Worm (Caenorhabditis elegans) whole organism, L1 larva: ENCODE measurements around the gene bmy-1.
A peak's percentile ranks its signal among the peaks of the same experiment; 100 is the strongest.

Experiments used
- C16A3.4 ChIP-seq: fragments of 150-350 bp; optimal IDR thresholded peaks from 2 replicates; lab custom pipeline; 2014; ENCODE audit warnings: missing biosample characterization, missing genetic modification characterization
- C34B4.2 ChIP-seq: sonication (generic microtip); optimal IDR thresholded peaks from 2 replicates; lab custom pipeline; 2017; ENCODE audit warnings: mild to moderate bottlenecking, missing genetic modification characterization, missing compliant biosample characterization
- F16B12.6 ChIP-seq: fragments of 150-350 bp; optimal IDR thresholded peaks from 2 replicates; lab custom pipeline; 2014; ENCODE audit warnings: missing biosample characterization, missing genetic modification characterization
- aha-1 ChIP-seq: fragments of 150-350 bp; optimal IDR thresholded peaks from 2 replicates; lab custom pipeline; 2014; ENCODE audit warnings: missing biosample characterization, missing genetic modification characterization
- alr-1 ChIP-seq: fragments of 200-800 bp; sonication (Bioruptor generic); optimal IDR thresholded peaks from 2 replicates; lab custom pipeline; 2018; ENCODE audit warnings: borderline replicate concordance, mild to moderate bottlenecking, missing genetic modification characterization, missing compliant biosample characterization
- aly-2 ChIP-seq: fragments of 150-350 bp; optimal IDR thresholded peaks from 2 replicates; lab custom pipeline; 2014; ENCODE audit warnings: missing biosample characterization, missing genetic modification characterization
- ama-1 ChIP-seq: fragments of 150-350 bp; optimal IDR thresholded peaks from 2 replicates; lab custom pipeline; 2014
- blmp-1 ChIP-seq: fragments of 150-350 bp; optimal IDR thresholded peaks from 2 replicates; lab custom pipeline; 2014; ENCODE audit warnings: missing biosample characterization, missing genetic modification characterization
- ceh-8 ChIP-seq: fragments of 200-800 bp; sonication (Bioruptor generic); optimal IDR thresholded peaks from 2 replicates; lab custom pipeline; 2018; ENCODE audit warnings: mild to moderate bottlenecking, missing genetic modification characterization, moderate library complexity, missing compliant biosample characterization
- ceh-88 ChIP-seq: fragments of 200-800 bp; sonication (Bioruptor generic); IDR thresholded peaks from 2 replicates; pipeline ENCODE4 v1.3.6; 2022; ENCODE audit warnings: missing genetic modification characterization, missing compliant biosample characterization
- ceh-90 ChIP-seq: sonication (generic microtip); optimal IDR thresholded peaks from 2 replicates; lab custom pipeline; 2016; ENCODE audit warnings: missing genetic modification characterization, missing compliant biosample characterization
- dpl-1 ChIP-seq, 3 experiments: fragments of 150-350 bp in 2 of 3; sonication (generic microtip) in 1 of 3; optimal IDR thresholded peaks; 2 replicates each; lab custom pipeline; 2014 to 2017; ENCODE audit warnings: missing biosample characterization in 3 of 3, missing genetic modification characterization in 3 of 3, missing genetic modification reagents in 3 of 3
- dsc-1 ChIP-seq: sonication (generic microtip); optimal IDR thresholded peaks from 2 replicates; lab custom pipeline; 2016; ENCODE audit warnings: mild to moderate bottlenecking, missing genetic modification characterization, missing compliant biosample characterization
- efl-1 ChIP-seq, 4 experiments: fragments of 150-350 bp; optimal IDR thresholded peaks in 3 of 4; peaks in 1 of 4; 1 replicate in 1 of 4; 2 replicates in 3 of 4; lab custom pipeline; 2014; ENCODE audit warnings: missing biosample characterization in 2 of 4, missing genetic modification characterization in 2 of 4, missing genetic modification reagents in 2 of 4
- fkh-10 ChIP-seq: sonication (generic microtip); optimal IDR thresholded peaks from 2 replicates; lab custom pipeline; 2017; ENCODE audit warnings: missing biosample characterization, missing genetic modification reagents, missing genetic modification characterization
- fkh-4 ChIP-seq: sonication (generic microtip); optimal IDR thresholded peaks from 2 replicates; lab custom pipeline; 2016; ENCODE audit warnings: missing compliant biosample characterization, missing genetic modification characterization, borderline replicate concordance
- fkh-8 ChIP-seq: sonication (generic microtip); optimal IDR thresholded peaks from 2 replicates; lab custom pipeline; 2016; ENCODE audit warnings: mild to moderate bottlenecking, missing genetic modification characterization, missing compliant biosample characterization
- hlh-17 ChIP-seq: fragments of 200-800 bp; sonication (Bioruptor generic); optimal IDR thresholded peaks from 2 replicates; lab custom pipeline; 2018; ENCODE audit warnings: missing genetic modification characterization, mild to moderate bottlenecking, missing compliant biosample characterization, moderate library complexity, borderline replicate concordance
- hlh-4 ChIP-seq: sonication (generic microtip); optimal IDR thresholded peaks from 2 replicates; lab custom pipeline; 2016; ENCODE audit warnings: mild to moderate bottlenecking, missing genetic modification characterization, missing compliant biosample characterization
- hpl-2 ChIP-seq: fragments of 150-350 bp; optimal IDR thresholded peaks from 2 replicates; lab custom pipeline; 2014; ENCODE audit warnings: missing biosample characterization, missing genetic modification reagents, missing genetic modification characterization
- isw-1 ChIP-seq: fragments of 200-800 bp; sonication (Bioruptor generic); IDR thresholded peaks from 2 replicates; pipeline ENCODE4 v1.3.6; 2022; ENCODE audit warnings: missing genetic modification characterization, missing compliant biosample characterization
- jun-1 ChIP-seq: fragments of 150-350 bp; optimal IDR thresholded peaks from 2 replicates; lab custom pipeline; 2014; ENCODE audit warnings: missing biosample characterization, missing genetic modification reagents, missing genetic modification characterization
- lin-13 ChIP-seq: fragments of 150-350 bp; optimal IDR thresholded peaks from 2 replicates; lab custom pipeline; 2014; ENCODE audit warnings: missing biosample characterization, missing genetic modification reagents, missing genetic modification characterization
- lin-14 ChIP-seq: fragments of 200-800 bp; sonication (Bioruptor generic); optimal IDR thresholded peaks from 2 replicates; lab custom pipeline; 2018; ENCODE audit warnings: mild to moderate bottlenecking, missing genetic modification characterization, moderate library complexity, missing compliant biosample characterization
- lin-15B ChIP-seq: fragments of 150-350 bp; sonication (generic microtip); optimal IDR thresholded peaks from 3 replicates; lab custom pipeline; 2014; ENCODE audit warnings: missing biosample characterization, missing genetic modification characterization
- lin-35 ChIP-seq, 2 experiments: fragments of 150-350 bp; optimal IDR thresholded peaks; 2 replicates each; lab custom pipeline; 2014; ENCODE audit warnings: missing biosample characterization in 2 of 2, missing genetic modification characterization in 2 of 2, missing genetic modification reagents in 2 of 2
- lin-39 ChIP-seq: fragments of 150-350 bp; optimal IDR thresholded peaks from 2 replicates; lab custom pipeline; 2014; ENCODE audit warnings: missing biosample characterization, missing genetic modification reagents, missing genetic modification characterization
- mab-9 ChIP-seq: fragments of 200-800 bp; sonication (Bioruptor generic); IDR thresholded peaks from 2 replicates; pipeline ENCODE4 v1.3.6; 2022; ENCODE audit warnings: missing genetic modification reagents, missing genetic modification characterization, missing compliant biosample characterization
- mdl-1 ChIP-seq, 2 experiments: fragments of 150-350 bp; optimal IDR thresholded peaks; 2 replicates each; lab custom pipeline; 2014 to 2017; ENCODE audit warnings: missing biosample characterization in 2 of 2, missing genetic modification characterization in 2 of 2, inconsistent platforms in 1 of 2
- mep-1 ChIP-seq: fragments of 150-350 bp; optimal IDR thresholded peaks from 2 replicates; lab custom pipeline; 2014; ENCODE audit warnings: missing biosample characterization, missing genetic modification characterization
- nhr-12 ChIP-seq: sonication (generic microtip); optimal IDR thresholded peaks from 2 replicates; lab custom pipeline; 2017; ENCODE audit warnings: missing biosample characterization, missing genetic modification characterization
- nhr-28 ChIP-seq: fragments of 150-350 bp; optimal IDR thresholded peaks from 2 replicates; lab custom pipeline; 2014; ENCODE audit warnings: missing biosample characterization, missing genetic modification characterization
- nhr-47 ChIP-seq: sonication (generic microtip); optimal IDR thresholded peaks from 2 replicates; lab custom pipeline; 2016; ENCODE audit warnings: mild to moderate bottlenecking, missing genetic modification characterization, moderate library complexity, missing compliant biosample characterization
- nhr-71 ChIP-seq: sonication (generic microtip); optimal IDR thresholded peaks from 2 replicates; lab custom pipeline; 2016; ENCODE audit warnings: mild to moderate bottlenecking, missing genetic modification characterization, moderate library complexity, missing compliant biosample characterization
- nhr-76 ChIP-seq: sonication (generic microtip); optimal IDR thresholded peaks from 2 replicates; lab custom pipeline; 2017; ENCODE audit warnings: missing biosample characterization, missing genetic modification characterization
- nhr-84 ChIP-seq: sonication (generic microtip); optimal IDR thresholded peaks from 2 replicates; lab custom pipeline; 2017; ENCODE audit warnings: missing biosample characterization, missing genetic modification characterization
- nhr-90 ChIP-seq: sonication (generic microtip); optimal IDR thresholded peaks from 2 replicates; lab custom pipeline; 2016; ENCODE audit warnings: mild to moderate bottlenecking, missing genetic modification characterization, missing compliant biosample characterization; ENCODE audit not compliant: poor library complexity
- pag-3 ChIP-seq: sonication (generic microtip); optimal IDR thresholded peaks from 2 replicates; lab custom pipeline; 2017; ENCODE audit warnings: missing genetic modification characterization, mild to moderate bottlenecking, missing compliant biosample characterization, antibody characterized with exemption, borderline replicate concordance; ENCODE audit not compliant: insufficient read depth
- pax-3 ChIP-seq: fragments of 200-800 bp; sonication (Bioruptor generic); optimal IDR thresholded peaks from 2 replicates; lab custom pipeline; 2018; ENCODE audit warnings: mild to moderate bottlenecking, missing genetic modification characterization, moderate library complexity, missing compliant biosample characterization
- pqm-1 ChIP-seq: sonication (generic microtip); optimal IDR thresholded peaks from 3 replicates; lab custom pipeline; 2017; ENCODE audit warnings: missing biosample characterization, missing genetic modification characterization
- rnt-1 ChIP-seq: sonication (generic microtip); optimal IDR thresholded peaks from 2 replicates; lab custom pipeline; 2016; ENCODE audit warnings: mild to moderate bottlenecking, missing genetic modification characterization, moderate library complexity, missing compliant biosample characterization
- skn-1 ChIP-seq: fragments of 150-350 bp; optimal IDR thresholded peaks from 2 replicates; lab custom pipeline; 2014; ENCODE audit warnings: missing biosample characterization, missing genetic modification characterization
- snpc-4 ChIP-seq: fragments of 150-350 bp; optimal IDR thresholded peaks from 2 replicates; lab custom pipeline; 2014; ENCODE audit warnings: missing biosample characterization, missing genetic modification characterization
- sox-4 ChIP-seq: sonication (generic microtip); optimal IDR thresholded peaks from 2 replicates; lab custom pipeline; 2016; ENCODE audit warnings: missing genetic modification characterization, missing compliant biosample characterization
- swsn-7 ChIP-seq: sonication (generic microtip); optimal IDR thresholded peaks from 2 replicates; lab custom pipeline; 2016; ENCODE audit warnings: missing genetic modification characterization, missing compliant biosample characterization
- tbx-2 ChIP-seq: sonication (generic microtip); optimal IDR thresholded peaks from 2 replicates; lab custom pipeline; 2016; ENCODE audit warnings: missing genetic modification characterization, missing compliant biosample characterization
- tlp-1 ChIP-seq: fragments of 150-350 bp; optimal IDR thresholded peaks from 2 replicates; lab custom pipeline; 2014; ENCODE audit warnings: missing biosample characterization, missing genetic modification characterization
- unc-130 ChIP-seq: fragments of 150-350 bp; optimal IDR thresholded peaks from 2 replicates; lab custom pipeline; 2017; ENCODE audit warnings: missing biosample characterization, missing genetic modification characterization, inconsistent platforms
- unc-98 ChIP-seq: fragments of 200-800 bp; sonication (Bioruptor generic); IDR thresholded peaks from 2 replicates; pipeline ENCODE4 v1.3.6; 2022; ENCODE audit warnings: missing genetic modification characterization, missing compliant biosample characterization
- zag-1 ChIP-seq: fragments of 150-350 bp; optimal IDR thresholded peaks from 2 replicates; lab custom pipeline; 2014; ENCODE audit warnings: missing biosample characterization, missing genetic modification characterization
- ztf-11 ChIP-seq, 2 experiments: sonication (generic microtip); optimal IDR thresholded peaks; 2 replicates each; lab custom pipeline; 2016 to 2017; ENCODE audit warnings: missing genetic modification characterization in 2 of 2, missing biosample characterization in 1 of 2, missing compliant biosample characterization in 1 of 2

bmy-1 gene

ce11 chrII:5358137-5358745 is at the start of gene bmy-1, which contains the start of gene F09E5.11:
TSS of gene bmy-1 (plus strand) at chrII:5358695.
TSS of gene F09E5.11 (minus strand) at chrII:5358187.
- TF ChIP-seq nhr-71 (tag; lab: Kevin White, UChicago) (peak; percentile 94), hlh-4 (tag; lab: Kevin White, UChicago) (no peak), dpl-1 (GFP tag; optimal IDR thresholded peaks at IDR 0.05; lab: Kevin White, UChicago) (peak; percentile 61 to 76 (median 74)), ztf-11 (tag; optimal IDR thresholded peaks at IDR 0.05; lab: Kevin White, UChicago) (peak in 1 of 2 experiments; percentile 92), lin-35 (GFP tag; optimal IDR thresholded peaks at IDR 0.05; lab: Kevin White, UChicago) (peak; percentile 74 to 79), aly-2 (tag; lab: Kevin White, UChicago) (no peak), fkh-8 (tag; lab: Kevin White, UChicago) (peak; percentile 92), fkh-4 (tag; lab: Kevin White, UChicago) (peak; percentile 87), nhr-12 (tag; lab: Kevin White, UChicago) (no peak), fkh-10 (GFP tag; lab: Kevin White, UChicago) (peak; percentile 84), ama-1 (lab: Kevin White, UChicago) (no peak), aha-1 (tag; lab: Kevin White, UChicago) (no peak), ceh-90 (tag; lab: Kevin White, UChicago) (peak; percentile 85), pqm-1 (tag; lab: Kevin White, UChicago) (no peak), unc-130 (peak; percentile 64), unc-98 (GFP tag; lab: Robert Waterston, UW) (peak; percentile 69; the same call in 1 of the 2 replicates), hpl-2 (GFP tag; lab: Kevin White, UChicago) (no peak), swsn-7 (tag; lab: Kevin White, UChicago) (peak; percentile 86), pag-3 (no peak), efl-1 (optimal IDR thresholded peaks at IDR 0.05; lab: Kevin White, UChicago) (peak; percentile 81), efl-1 (GFP tag; optimal IDR thresholded peaks at IDR 0.05 in 1 of 2; lab: Kevin White, UChicago) (peak; percentile 73 to 98), zag-1 (tag; lab: Kevin White, UChicago) (no peak), lin-14 (peak; percentile 91), C34B4.2 (no peak), ceh-8 (GFP tag; lab: Kevin White, UChicago) (peak; percentile 67), tbx-2 (tag; lab: Kevin White, UChicago) (peak; percentile 91), nhr-28 (tag; lab: Kevin White, UChicago) (no peak), tlp-1 (no peak), rnt-1 (tag; lab: Kevin White, UChicago) (peak; percentile 99), skn-1 (peak; percentile 84), nhr-84 (no peak), jun-1 (tag; lab: Kevin White, UChicago) (peak; percentile 69), F16B12.6 (peak; percentile 50), ceh-88 (GFP tag; lab: Robert Waterston, UW) (peak; percentile 63; the same call in 1 of the 2 replicates), dsc-1 (tag; lab: Kevin White, UChicago) (peak; percentile 85), blmp-1 (tag; lab: Kevin White, UChicago) (peak; percentile 1), lin-13 (GFP tag; lab: Kevin White, UChicago) (peak; percentile 86), lin-39 (tag; lab: Kevin White, UChicago) (peak; percentile 55), nhr-90 (tag; lab: Kevin White, UChicago) (peak; percentile 82), hlh-17 (GFP tag; lab: Kevin White, UChicago) (no peak), nhr-47 (peak; percentile 91), snpc-4 (tag; lab: Kevin White, UChicago) (peak; percentile 60), C16A3.4 (tag; lab: Kevin White, UChicago) (peak; percentile 89), isw-1 (GFP tag; lab: Robert Waterston, UW) (peak; percentile 87), mab-9 (GFP tag; lab: Robert Waterston, UW) (peak; percentile 53), alr-1 (tag; lab: Kevin White, UChicago) (no peak), nhr-76 (tag; lab: Kevin White, UChicago) (no peak), lin-15B (tag; lab: Kevin White, UChicago) (peak; percentile 88), sox-4 (tag; lab: Kevin White, UChicago) (peak; percentile 66), mep-1 (tag; lab: Kevin White, UChicago) (peak; percentile 71), pax-3 (tag; lab: Kevin White, UChicago) (peak; percentile 84), mdl-1 (tag; optimal IDR thresholded peaks at IDR 0.05; lab: Kevin White, UChicago) (peak in 1 of 2 experiments; percentile 26)
